Worm (Caenorhabditis elegans): ENCODE data around the gene Y82E9BR.3.

DNA sequence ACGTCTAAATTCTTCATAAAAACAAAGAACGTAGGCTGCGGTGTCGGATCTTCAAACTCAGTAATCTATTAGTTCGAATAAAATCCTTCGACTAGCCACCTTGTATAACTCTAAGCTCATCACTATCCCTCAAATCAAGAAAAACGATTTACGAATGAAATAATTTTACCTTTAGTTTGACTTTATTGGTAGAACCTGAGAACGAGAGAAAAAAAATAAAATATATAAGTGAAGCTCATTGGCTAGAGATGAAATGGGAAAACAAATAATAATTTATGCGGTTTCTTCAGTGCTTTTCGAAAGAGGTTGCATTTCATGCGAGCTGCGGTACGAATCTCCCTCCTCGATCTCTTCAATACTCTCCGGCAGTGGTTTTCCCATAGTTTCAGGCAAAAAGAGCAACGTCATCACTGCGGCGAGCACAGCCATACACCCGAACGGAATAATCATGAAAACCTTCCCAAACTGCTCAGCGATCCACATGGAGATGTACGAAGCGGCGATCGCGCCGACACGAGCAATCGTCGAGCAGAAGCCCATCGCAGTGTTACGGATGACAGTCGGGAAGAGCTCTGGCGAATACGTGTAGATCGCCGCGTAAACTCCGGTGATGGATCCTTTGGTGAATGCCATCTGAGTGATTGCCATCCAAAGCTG lies 832 bp downstream of the Y82E9BR.3 start:
- TF ChIP-seq nhr-10 (tag; optimal IDR thresholded peaks at IDR 0.05) (no peak), snpc-4 (tag; optimal IDR thresholded peaks at IDR 0.05) (no peak), ama-1 (optimal IDR thresholded peaks at IDR 0.05) (peak; percentile 90), nhr-77 (tag; optimal IDR thresholded peaks at IDR 0.05) (peak; percentile 58)
